3 fruit fly cellular contexts compared by ENCODE assay signal in genomic region chr2L:3475948-3476347, dm6.
TF ChIP-seq lines count a peak whose summit lies in the region.

No protein-coding gene starts in this region.

- TF ChIP-seq CTCF in whole organism, embryonic (GFP tag; optimal IDR thresholded peaks at IDR 0.05; lab: Kevin White, UChicago) = no peak

TF ChIP-seq in whole organism, embryonic, 481 proteins besides CTCF, POLR2A, EP300 and RAD21 (continues in another document):
- TF ChIP-seq fd64A (GFP tag; optimal IDR thresholded peaks at IDR 0.05; lab: Kevin White, UChicago) (no peak), CG30020 (tag; optimal IDR thresholded peaks at IDR 0.05; lab: Kevin White, UChicago) (no peak), trem (tag; optimal IDR thresholded peaks at IDR 0.05; lab: Kevin White, UChicago) (no peak), al (GFP tag; IDR thresholded peaks at IDR 0.05; lab: Robert Waterston, UW) (peak; percentile 46; the same call in 1 of the 2 replicates), ranshi (GFP tag; IDR thresholded peaks at IDR 0.05; lab: Robert Waterston, UW) (no peak), tgo (GFP tag; IDR thresholded peaks at IDR 0.05; lab: Robert Waterston, UW) (peak; percentile 73; the same call in 2 of the 3 replicates), rib (GFP tag; IDR thresholded peaks at IDR 0.05; lab: Robert Waterston, UW) (no peak), caup (GFP tag; optimal IDR thresholded peaks at IDR 0.05; lab: Kevin White, UChicago; ENCODE audit: severe bottlenecking) (peak; percentile 46), lilli (GFP tag; optimal IDR thresholded peaks at IDR 0.05; lab: Kevin White, UChicago) (peak; percentile 71), CG2120 (GFP tag; optimal IDR thresholded peaks at IDR 0.05; lab: Kevin White, UChicago) (peak; percentile 78), CG17361 (GFP tag; IDR thresholded peaks at IDR 0.05; lab: Robert Waterston, UW) (peak; percentile 72; the same call in 2 of the 3 replicates), CG30431 (GFP tag; optimal IDR thresholded peaks at IDR 0.05; lab: Kevin White, UChicago) (peak; percentile 12), exex (tag; optimal IDR thresholded peaks at IDR 0.05; lab: Kevin White, UChicago) (peak; percentile 25), slou (GFP tag; optimal IDR thresholded peaks at IDR 0.05; lab: Kevin White, UChicago) (peak; percentile 50), CG10565 (GFP tag; optimal IDR thresholded peaks at IDR 0.05; lab: Kevin White, UChicago) (no peak), fru (optimal IDR thresholded peaks at IDR 0.05; lab: Kevin White, UChicago) (no peak), Aef1 (GFP tag; IDR thresholded peaks at IDR 0.05; lab: Robert Waterston, UW) (peak; percentile 58; the same call in 2 of the 3 replicates), lola (GFP tag; optimal IDR thresholded peaks at IDR 0.05; lab: Kevin White, UChicago) (peak in 1 of 3 experiments; percentile 7), chn (GFP tag; optimal IDR thresholded peaks at IDR 0.05; lab: Kevin White, UChicago) (peak; percentile 32), CG14441 (GFP tag; IDR thresholded peaks at IDR 0.05; lab: Robert Waterston, UW) (0 out of 2 replicates have a peak, but pooled peaks have one; percentile 54), abd-A (tag; optimal IDR thresholded peaks at IDR 0.05; lab: Kevin White, UChicago) (no peak), odd (GFP tag; optimal IDR thresholded peaks at IDR 0.05; lab: Kevin White, UChicago) (peak; percentile 30), tx (GFP tag; optimal IDR thresholded peaks at IDR 0.05; lab: Kevin White, UChicago) (no peak), CG6765 (GFP tag; optimal IDR thresholded peaks at IDR 0.05; lab: Kevin White, UChicago) (peak; percentile 65), CG7963 (GFP tag; IDR thresholded peaks at IDR 0.05; lab: Robert Waterston, UW; ENCODE audit: partially characterized antibody) (no peak), jigr1 (GFP tag; IDR thresholded peaks at IDR 0.05; lab: Robert Waterston, UW) (no peak), grn (GFP tag; optimal IDR thresholded peaks at IDR 0.05; lab: Kevin White, UChicago) (no peak), vnd (GFP tag; IDR thresholded peaks at IDR 0.05; lab: Robert Waterston, UW; ENCODE audit: partially characterized antibody) (no peak), CG9609 (GFP tag; optimal IDR thresholded peaks at IDR 0.05; lab: Kevin White, UChicago) (peak; percentile 10)

TF ChIP-seq in whole organism, prepupa, 60 proteins besides CTCF, POLR2A, EP300 and RAD21:
- TF ChIP-seq pdm3 (GFP tag; optimal IDR thresholded peaks at IDR 0.05; lab: Kevin White, UChicago) = no peak
- 0 out of 2 replicates have a peak, but pooled peaks have one; percentile 26 for TF ChIP-seq CG15336 (GFP tag; IDR thresholded peaks at IDR 0.05; lab: Robert Waterston, UW)
- TF ChIP-seq fkh (GFP tag; optimal IDR thresholded peaks at IDR 0.05; lab: Kevin White, UChicago) = peak; percentile 49
- TF ChIP-seq Eip78C (GFP tag; lab: Kevin White, UChicago) = peak; percentile 68

TF ChIP-seq in whole organism, wandering third instar larva, 38 proteins besides CTCF, POLR2A, EP300 and RAD21:
- TF ChIP-seq rgr (GFP tag; optimal IDR thresholded peaks at IDR 0.05; lab: Kevin White, UChicago) = peak; percentile 27
- peak; percentile 41 for TF ChIP-seq fru (GFP tag; optimal IDR thresholded peaks at IDR 0.05; lab: Kevin White, UChicago)
- no peak for TF ChIP-seq Dif (GFP tag; optimal IDR thresholded peaks at IDR 0.05; lab: Kevin White, UChicago; ENCODE audit: partially characterized antibody)
- no peak for TF ChIP-seq jim (GFP tag; optimal IDR thresholded peaks at IDR 0.05; lab: Kevin White, UChicago)
- no peak for TF ChIP-seq br (GFP tag; optimal IDR thresholded peaks at IDR 0.05; lab: Kevin White, UChicago)
- no peak for TF ChIP-seq woc (GFP tag; optimal IDR thresholded peaks at IDR 0.05; lab: Kevin White, UChicago)
- TF ChIP-seq foxo (GFP tag; optimal IDR thresholded peaks at IDR 0.05; lab: Kevin White, UChicago) = peak in 1 of 2 experiments; percentile 35
- peak; percentile 11 for TF ChIP-seq ey (GFP tag; optimal IDR thresholded peaks at IDR 0.05; lab: Kevin White, UChicago)
- no peak for TF ChIP-seq GATAd (GFP tag; optimal IDR thresholded peaks at IDR 0.05; lab: Kevin White, UChicago)
- peak; percentile 3 for TF ChIP-seq HLH106 (tag; optimal IDR thresholded peaks at IDR 0.05; lab: Kevin White, UChicago)
- peak; percentile 10 for TF ChIP-seq dmrt93B (GFP tag; optimal IDR thresholded peaks at IDR 0.05; lab: Kevin White, UChicago)

Comparison
In these comparisons a context has a peak if more than half of its experiments do, and no peak if none do; other contexts are left out.
1. Of the 7 proteins assayed by ChIP-seq in both whole organism, embryonic and whole organism, prepupa: peak only in whole organism, embryonic: CG6854, Gug and Sox102F; only in whole organism, prepupa: none; in both: none; in neither: 4.